Worm (Caenorhabditis elegans) whole organism, young adult: ENCODE results near the gene T19C3.3.

Source experiments
- D2030.7 ChIP-seq: fragments of 200-800 bp; sonication (Bioruptor generic); IDR thresholded peaks from 2 replicates; pipeline ENCODE4 v1.3.6; 2022; ENCODE audit warnings: missing genetic modification reagents, missing genetic modification characterization, missing compliant biosample characterization
- F49E8.2 ChIP-seq: sonication (generic microtip); optimal IDR thresholded peaks from 3 replicates; lab custom pipeline; 2017; ENCODE audit warnings: missing genetic modification characterization, mild to moderate bottlenecking, missing compliant biosample characterization, antibody characterized with exemption, moderate library complexity; ENCODE audit not compliant: insufficient read depth
- F57A8.1 ChIP-seq: fragments of 200-800 bp; sonication (Bioruptor generic); optimal IDR thresholded peaks from 2 replicates; lab custom pipeline; 2018; ENCODE audit warnings: mild to moderate bottlenecking, missing genetic modification characterization, moderate library complexity, missing compliant biosample characterization
- Y95B8A.8 ChIP-seq: fragments of 200-800 bp; sonication (Bioruptor generic); IDR thresholded peaks from 2 replicates; pipeline ENCODE4 v1.3.6; 2022; ENCODE audit warnings: missing genetic modification reagents, missing genetic modification characterization, missing compliant biosample characterization
- aptf-2 ChIP-seq: fragments of 200-800 bp; sonication (Bioruptor generic); conservative IDR thresholded peaks from 2 replicates; pipeline ENCODE4 v1.3.6; 2022; ENCODE audit warnings: missing genetic modification reagents, missing genetic modification characterization, missing compliant biosample characterization
- attf-3 ChIP-seq: fragments of 200-800 bp; sonication (Bioruptor generic); conservative IDR thresholded peaks from 2 replicates; pipeline ENCODE4 v1.3.6; 2022; ENCODE audit warnings: missing genetic modification reagents, missing genetic modification characterization, missing compliant biosample characterization
- dpff-1 ChIP-seq: sonication (generic microtip); optimal IDR thresholded peaks from 2 replicates; lab custom pipeline; 2017; ENCODE audit warnings: mild to moderate bottlenecking, missing genetic modification characterization, missing compliant biosample characterization
- gei-17 ChIP-seq: fragments of 200-800 bp; sonication (Bioruptor generic); optimal IDR thresholded peaks from 2 replicates; lab custom pipeline; 2018; ENCODE audit warnings: mild to moderate bottlenecking, missing genetic modification characterization, missing compliant biosample characterization
- hlh-12 ChIP-seq: sonication (generic microtip); optimal IDR thresholded peaks from 2 replicates; lab custom pipeline; 2016; ENCODE audit warnings: missing genetic modification characterization, missing compliant biosample characterization
- hlh-26 ChIP-seq: fragments of 200-800 bp; sonication (Bioruptor generic); conservative IDR thresholded peaks from 2 replicates; pipeline ENCODE4 v1.3.6; 2022; ENCODE audit warnings: missing genetic modification reagents, missing genetic modification characterization, missing compliant biosample characterization
- lin-54 ChIP-seq: fragments of 200-800 bp; sonication (Bioruptor generic); optimal IDR thresholded peaks from 2 replicates; lab custom pipeline; 2018; ENCODE audit warnings: mild to moderate bottlenecking, missing genetic modification characterization, missing compliant biosample characterization
- madf-10 ChIP-seq: sonication (generic microtip); optimal IDR thresholded peaks from 2 replicates; lab custom pipeline; 2016; ENCODE audit warnings: mild to moderate bottlenecking, missing genetic modification characterization, missing compliant biosample characterization
- madf-3 ChIP-seq: fragments of 200-800 bp; sonication (Bioruptor generic); IDR thresholded peaks from 2 replicates; pipeline ENCODE4 v1.3.6; 2022; ENCODE audit warnings: missing genetic modification reagents, missing genetic modification characterization, missing compliant biosample characterization
- madf-6 ChIP-seq: fragments of 200-800 bp; sonication (Bioruptor generic); IDR thresholded peaks from 2 replicates; pipeline ENCODE4 v1.3.6; 2022; ENCODE audit warnings: missing genetic modification reagents, missing genetic modification characterization, missing compliant biosample characterization
- madf-8 ChIP-seq: fragments of 200-800 bp; sonication (Bioruptor generic); conservative IDR thresholded peaks from 2 replicates; pipeline ENCODE4 v1.3.6; 2022; ENCODE audit warnings: missing genetic modification reagents, missing genetic modification characterization, missing compliant biosample characterization
- mcd-1 ChIP-seq: fragments of 200-800 bp; sonication (Bioruptor generic); IDR thresholded peaks from 2 replicates; pipeline ENCODE4 v1.3.6; 2022; ENCODE audit warnings: missing genetic modification reagents, missing genetic modification characterization, missing compliant biosample characterization
- mes-4 ChIP-seq: sonication (generic microtip); optimal IDR thresholded peaks from 2 replicates; lab custom pipeline; 2016; ENCODE audit warnings: missing genotype, missing genetic modification characterization, missing compliant biosample characterization
- mxl-1 ChIP-seq: sonication (generic microtip); optimal IDR thresholded peaks from 2 replicates; lab custom pipeline; 2016; ENCODE audit warnings: missing genetic modification characterization, missing compliant biosample characterization
- nhr-27 ChIP-seq: fragments of 200-800 bp; sonication (Bioruptor generic); optimal IDR thresholded peaks from 2 replicates; lab custom pipeline; 2018; ENCODE audit warnings: mild to moderate bottlenecking, missing genetic modification characterization, moderate library complexity, missing compliant biosample characterization
- nhr-90 ChIP-seq: sonication (generic microtip); optimal IDR thresholded peaks from 2 replicates; lab custom pipeline; 2016; ENCODE audit warnings: missing genotype, mild to moderate bottlenecking, missing genetic modification characterization, missing compliant biosample characterization
- pha-4 ChIP-seq: fragments of 150-350 bp; sonication (generic microtip); optimal IDR thresholded peaks from 2 replicates; lab custom pipeline; 2014; ENCODE audit warnings: missing biosample characterization, missing genetic modification reagents, missing genetic modification characterization
- sdz-38 ChIP-seq: sonication (generic microtip); optimal IDR thresholded peaks from 2 replicates; lab custom pipeline; 2016; ENCODE audit warnings: missing genotype, missing genetic modification characterization, missing compliant biosample characterization
- snpc-4 ChIP-seq, 5 experiments: fragments of 150-350 bp in 1 of 5; sonication (generic microtip) in 4 of 5; optimal IDR thresholded peaks; 2 replicates each; lab custom pipeline; 2014 to 2018; ENCODE audit warnings: missing genetic modification characterization in 5 of 5, missing biosample characterization in 3 of 5, antibody characterized with exemption in 2 of 5, mild to moderate bottlenecking in 2 of 5, missing compliant biosample characterization in 2 of 5, missing genotype in 2 of 5, moderate library complexity in 2 of 5, missing genetic modification reagents in 1 of 5
- somi-1 ChIP-seq: fragments of 200-800 bp; sonication (Bioruptor generic); optimal IDR thresholded peaks from 2 replicates; lab custom pipeline; 2018; ENCODE audit warnings: mild to moderate bottlenecking, missing genetic modification characterization, missing compliant biosample characterization
- unc-130 ChIP-seq: sonication (generic microtip); optimal IDR thresholded peaks from 2 replicates; lab custom pipeline; 2016; ENCODE audit warnings: missing genetic modification reagents, missing genetic modification characterization, missing compliant biosample characterization
- ztf-18 ChIP-seq: sonication (generic microtip); optimal IDR thresholded peaks from 2 replicates; lab custom pipeline; 2016; ENCODE audit warnings: missing genotype, mild to moderate bottlenecking, missing genetic modification characterization, missing compliant biosample characterization

Gene T19C3.3

DNA sequence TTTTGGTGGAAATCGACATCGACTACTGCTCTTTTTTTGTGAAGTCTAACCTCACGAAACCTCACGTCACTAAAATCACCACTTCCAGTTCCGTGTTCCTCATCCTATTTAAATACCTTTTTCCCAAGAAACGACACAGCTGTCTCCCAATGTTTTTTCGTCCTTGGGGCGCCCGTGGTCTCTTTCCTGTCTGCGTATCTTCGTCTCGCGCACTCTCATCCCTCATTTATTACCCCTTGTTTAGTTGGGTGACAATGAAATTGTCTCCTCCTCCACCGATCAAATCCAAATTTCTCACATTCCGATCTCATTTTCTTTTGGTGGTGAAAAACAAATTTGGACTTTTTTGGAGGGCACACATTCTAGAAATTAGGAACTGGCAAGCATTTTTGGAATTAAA is 49.6 kb downstream of the T19C3.3 start:
- TF ChIP-seq hlh-12 (tag; lab: Kevin White, UChicago) (no peak), nhr-27 (no peak), madf-8 (GFP tag; lab: Robert Waterston, UW) (no peak), mcd-1 (GFP tag; lab: Robert Waterston, UW) (no peak), mxl-1 (tag; lab: Kevin White, UChicago) (no peak), unc-130 (GFP tag; lab: Kevin White, UChicago) (no peak), snpc-4 (GFP tag; optimal IDR thresholded peaks at IDR 0.05; lab: Kevin White, UChicago) (no peak), snpc-4 (tag; optimal IDR thresholded peaks at IDR 0.05; lab: Kevin White, UChicago) (no peak)

DNA sequence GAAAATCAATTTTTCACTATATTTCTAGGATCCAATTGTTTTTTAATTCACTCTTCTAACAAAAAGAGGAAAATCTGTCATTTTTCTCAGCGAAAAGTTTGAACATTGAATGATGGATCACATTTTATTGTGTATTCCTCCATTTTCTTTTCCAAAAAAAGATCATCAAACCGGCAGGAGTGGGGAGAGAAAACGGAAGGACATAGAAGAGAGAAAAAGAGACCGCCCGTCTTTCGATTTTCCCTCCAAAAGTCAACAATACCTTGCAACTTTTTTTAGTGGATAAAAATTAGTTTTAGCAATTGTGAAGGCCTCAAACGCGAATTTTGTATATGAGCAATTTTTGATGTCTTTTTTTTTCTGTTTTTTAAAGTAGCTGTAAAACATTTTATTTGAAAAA is 50.6 kb downstream of the T19C3.3 start:
- TF ChIP-seq Y95B8A.8 (GFP tag; lab: Robert Waterston, UW): no peak
- TF ChIP-seq nhr-90 (tag; lab: Kevin White, UChicago): no peak
- TF ChIP-seq madf-10 (tag; lab: Kevin White, UChicago): no peak
- TF ChIP-seq sdz-38 (tag; lab: Kevin White, UChicago): no peak
- no peak for TF ChIP-seq gei-17
- no peak for TF ChIP-seq D2030.7
- TF ChIP-seq dpff-1 (tag; lab: Kevin White, UChicago): no peak
- TF ChIP-seq attf-3 (GFP tag; lab: Robert Waterston, UW): no peak
- TF ChIP-seq ztf-18 (tag; lab: Kevin White, UChicago): no peak
- TF ChIP-seq mes-4 (tag; lab: Kevin White, UChicago): no peak
- TF ChIP-seq hlh-26 (GFP tag; lab: Robert Waterston, UW): no peak
- TF ChIP-seq F49E8.2 (tag; lab: Kevin White, UChicago): no peak
- TF ChIP-seq madf-6 (GFP tag; lab: Robert Waterston, UW): no peak
- no peak for TF ChIP-seq pha-4 (tag; lab: Kevin White, UChicago)
- no peak for TF ChIP-seq somi-1 (GFP tag; lab: Kevin White, UChicago)
- no peak for TF ChIP-seq lin-54
- no peak for TF ChIP-seq aptf-2 (GFP tag; lab: Robert Waterston, UW)
- TF ChIP-seq madf-3 (GFP tag; lab: Robert Waterston, UW): no peak
- no peak for TF ChIP-seq F57A8.1 (GFP tag; lab: Kevin White, UChicago)
